Fruit fly (Drosophila melanogaster) whole organism, pupa: ENCODE results near the gene CG13786.

Source experiments
- CG10348 ChIP-seq: fragments of 200-800 bp; sonication (Bioruptor generic); IDR thresholded peaks from 2 replicates; pipeline ENCODE4 v1.3.6; 2022; ENCODE audit warnings: missing biosample characterization, missing genetic modification characterization
- CG32121 ChIP-seq: fragments of 200-800 bp; sonication (Bioruptor generic); IDR thresholded peaks from 2 replicates; pipeline ENCODE4 v1.3.6; 2022; ENCODE audit warnings: missing biosample characterization, missing genetic modification characterization
- CG34367 ChIP-seq: fragments of 200-800 bp; sonication (Bioruptor generic); optimal IDR thresholded peaks from 2 replicates; lab custom pipeline; 2018; ENCODE audit warnings: missing biosample characterization, mild to moderate bottlenecking, missing genetic modification characterization
- CG8159 ChIP-seq: fragments of 200-800 bp; sonication (Bioruptor generic); optimal IDR thresholded peaks from 3 replicates; lab custom pipeline; 2018; ENCODE audit warnings: missing biosample characterization, mild to moderate bottlenecking, missing genetic modification characterization, moderate library complexity
- Snoo ChIP-seq: fragments of 200-800 bp; sonication (Bioruptor generic); optimal IDR thresholded peaks from 3 replicates; lab custom pipeline; 2017; ENCODE audit warnings: missing biosample characterization, mild to moderate bottlenecking, missing genetic modification characterization, inconsistent platforms

dm6 chr2L:7277017-7277416 is 24.2 kb upstream of the CG13786 start, which contains the start of gene Wnt4:
- TF ChIP-seq CG8159 (tag; lab: Kevin White, UChicago) (no peak), CG32121 (GFP tag; lab: Robert Waterston, UW) (0 out of 2 replicates have a peak, but pooled peaks have one; percentile 25), CG34367 (tag; lab: Kevin White, UChicago) (no peak), CG10348 (no peak), Snoo (no peak)
